Worm (Caenorhabditis elegans): ENCODE results near the gene inx-8.

ce11 chrIV:11673543-11673942 is at the start of gene inx-8:
- TF ChIP-seq dao-5 (tag; optimal IDR thresholded peaks at IDR 0.05) (no peak), him-1 (tag; optimal IDR thresholded peaks at IDR 0.05) (no peak), W03F9.2 (tag; optimal IDR thresholded peaks at IDR 0.05) (no peak)
